Worm (Caenorhabditis elegans): ENCODE measurements around the gene tbx-32.
"Not testable (repeated sequence)": the region's sequence is repeated elsewhere in the genome, so short reads cannot be mapped to it uniquely, and the experiment has no call there.

- TF ChIP-seq nhr-28, nhr-12, nhr-77, aly-2, elt-2 (tag; optimal IDR thresholded peaks at IDR 0.05): not testable (repeated sequence)
These were observed 35.6 kb downstream of the tbx-32 start, which contains the start of gene C36C9.6 for ce11 chrX:1690894-1691293.

Measured in whole organism, L3 larva.